Worm (Caenorhabditis elegans): ENCODE results near the gene tag-51.

Gene tag-51

ce11 chrIII:888983-889549 is 35.0 kb downstream of the tag-51 start:
- TF ChIP-seq aly-2 (tag; optimal IDR thresholded peaks at IDR 0.05) (no peak), daf-16 (GFP tag; optimal IDR thresholded peaks at IDR 0.05) (no peak), daf-16 (tag; optimal IDR thresholded peaks at IDR 0.05) (peak; percentile 26), lir-3 (tag; optimal IDR thresholded peaks at IDR 0.05) (no peak), T20F7.1 (GFP tag; optimal IDR thresholded peaks at IDR 0.05) (peak; percentile 23), lsy-2 (tag; optimal IDR thresholded peaks at IDR 0.05) (peak in 1 of 2 experiments; percentile 52), hlh-30 (tag; optimal IDR thresholded peaks at IDR 0.05; ENCODE audit: insufficient read depth) (peak; percentile 50), lin-38 (GFP tag; IDR thresholded peaks at IDR 0.05) (peak; percentile 44)

DNA sequence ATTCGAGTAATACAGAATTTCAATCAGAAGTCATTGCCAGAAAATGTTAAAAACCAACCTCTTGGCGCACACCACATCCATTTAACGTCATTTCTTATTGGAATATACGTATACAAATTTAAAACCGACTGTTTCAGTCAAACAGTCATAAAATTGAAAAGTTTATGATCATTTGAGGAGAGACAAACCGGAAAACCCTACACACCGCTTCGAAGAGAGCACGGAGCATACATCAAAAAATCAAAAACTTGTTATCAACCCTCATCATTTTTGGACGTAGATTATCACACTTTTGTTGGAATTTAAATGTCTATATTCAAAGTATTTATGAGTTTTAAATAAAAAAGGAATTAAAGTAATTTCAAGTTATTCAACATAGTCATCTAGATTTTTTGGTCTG is 37.0 kb downstream of the tag-51 start, which contains the start of gene T24C4.10:
Gene T24C4.10, minus strand, starts transcription at position 230 of the 400 bp plus-strand sequence.
- TF ChIP-seq unc-62 (GFP tag; optimal IDR thresholded peaks at IDR 0.05 in 1 of 2) (no peak), unc-62 (tag; optimal IDR thresholded peaks at IDR 0.05) (no peak), pqm-1 (tag; optimal IDR thresholded peaks at IDR 0.05) (peak; percentile 87), tag-97 (GFP tag; IDR thresholded peaks at IDR 0.05) (no peak), nhr-28 (tag; optimal IDR thresholded peaks at IDR 0.05) (peak; percentile 45), hlh-11 (tag; optimal IDR thresholded peaks at IDR 0.05) (peak; percentile 35), nhr-77 (tag; optimal IDR thresholded peaks at IDR 0.05) (peak; percentile 36), aly-2 (tag; optimal IDR thresholded peaks at IDR 0.05) (no peak), mdt-29 (GFP tag; IDR thresholded peaks at IDR 0.05) (no peak), dve-1 (tag; optimal IDR thresholded peaks at IDR 0.05; ENCODE audit: insufficient read depth) (peak; percentile 36), zip-11 (GFP tag; IDR thresholded peaks at IDR 0.05) (no peak), php-3 (GFP tag; IDR thresholded peaks at IDR 0.05) (peak; percentile 61; the same call in 1 of the 2 replicates), daf-16 (GFP tag; optimal IDR thresholded peaks at IDR 0.05) (no peak), daf-16 (tag; optimal IDR thresholded peaks at IDR 0.05) (peak; percentile 45), dmd-6 (GFP tag; IDR thresholded peaks at IDR 0.05) (peak; percentile 45; the same call in 1 of the 2 replicates)

DNA sequence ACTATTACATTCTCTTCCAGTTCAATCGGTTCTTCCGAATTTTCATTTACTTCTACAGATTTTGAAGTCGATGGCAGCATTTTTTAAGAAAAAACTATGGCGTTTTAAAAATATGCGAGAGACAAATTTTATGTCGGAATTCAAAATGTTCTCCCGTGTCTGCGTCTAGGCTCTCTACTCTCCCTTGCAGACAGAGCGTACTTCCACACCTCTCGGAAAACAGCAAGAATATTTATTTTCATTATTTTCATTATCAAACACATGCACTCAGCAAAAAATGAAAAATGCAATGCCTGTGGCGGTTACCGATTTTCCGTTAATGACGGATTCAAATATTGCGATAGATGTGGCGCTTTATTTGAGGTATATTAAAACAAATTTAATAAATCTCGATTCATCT is 41.5 kb downstream of the tag-51 start, which contains the start of the genes ztf-18 and F23H11.2:
Gene ztf-18, minus strand, starts transcription at position 188 of the 400 bp plus-strand sequence.
Gene F23H11.2, plus strand, starts transcription at position 223 of the 400 bp plus-strand sequence.
- TF ChIP-seq daf-16 (GFP tag; optimal IDR thresholded peaks at IDR 0.05): no peak
- peak; percentile 13 for TF ChIP-seq daf-16 (tag; optimal IDR thresholded peaks at IDR 0.05)
- no peak for TF ChIP-seq arid-1 (GFP tag; conservative IDR thresholded peaks at IDR 0.05)

- TF ChIP-seq lsy-2 (tag; optimal IDR thresholded peaks at IDR 0.05): no peak
- TF ChIP-seq egl-27 (tag; optimal IDR thresholded peaks at IDR 0.05): no peak
- no peak for TF ChIP-seq F26F4.8 (GFP tag; conservative IDR thresholded peaks at IDR 0.05)
- no peak for TF ChIP-seq skn-1 (tag; optimal IDR thresholded peaks at IDR 0.05)
- TF ChIP-seq unc-62 (GFP tag; optimal IDR thresholded peaks at IDR 0.05 in 1 of 2): peak in 1 of 2 experiments; percentile 98
- TF ChIP-seq unc-62 (tag; optimal IDR thresholded peaks at IDR 0.05): no peak
These were observed 42.9 kb downstream of the tag-51 start for ce11 chrIII:896904-897303.

DNA sequence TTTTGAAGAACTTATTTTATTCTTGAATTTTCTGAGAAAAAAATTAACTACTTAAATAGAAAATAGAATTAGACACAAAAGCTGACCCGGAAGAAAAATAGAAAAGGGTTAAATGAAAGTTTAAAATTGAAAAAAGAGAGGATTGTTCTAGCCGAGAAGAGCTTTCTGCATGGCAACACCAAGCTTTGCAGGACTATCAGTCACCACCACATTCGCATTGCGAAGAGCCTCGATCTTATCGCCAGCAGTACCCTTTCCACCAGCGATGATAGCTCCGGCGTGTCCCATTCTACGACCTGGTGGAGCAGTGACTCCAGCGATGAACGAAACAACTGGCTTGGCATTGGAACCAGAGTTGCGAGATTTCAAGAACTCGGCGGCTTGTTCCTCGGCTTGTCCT is 46.1 kb downstream of the tag-51 start:
- TF ChIP-seq spr-1 (tag; optimal IDR thresholded peaks at IDR 0.05) (no peak), T20F7.1 (GFP tag; optimal IDR thresholded peaks at IDR 0.05) (no peak), F26F4.8 (GFP tag; conservative IDR thresholded peaks at IDR 0.05) (0 out of 2 replicates have a peak, but pooled peaks have one; percentile 19), Y105C5A.15 (GFP tag; IDR thresholded peaks at IDR 0.05) (0 out of 2 replicates have a peak, but pooled peaks have one; percentile 37), hlh-11 (tag; optimal IDR thresholded peaks at IDR 0.05) (no peak), set-16 (GFP tag; IDR thresholded peaks at IDR 0.05) (peak; percentile 31; the same call in 1 of the 2 replicates), arid-1 (GFP tag; conservative IDR thresholded peaks at IDR 0.05) (0 out of 2 replicates have a peak, but pooled peaks have one; percentile 26), nhr-111 (GFP tag; optimal IDR thresholded peaks at IDR 0.05) (no peak), lin-38 (GFP tag; IDR thresholded peaks at IDR 0.05) (peak; percentile 61), ceh-20 (GFP tag; IDR thresholded peaks at IDR 0.05) (no peak), mdt-29 (GFP tag; IDR thresholded peaks at IDR 0.05) (0 out of 2 replicates have a peak, but pooled peaks have one; percentile 14), nhr-25 (tag; optimal IDR thresholded peaks at IDR 0.05; ENCODE audit: borderline replicate concordance, insufficient read depth) (no peak), lin-29 (GFP tag; IDR thresholded peaks at IDR 0.05) (no peak)
